Fruit fly (Drosophila melanogaster) S2 (cell line): ENCODE results near the gene Ir76a.

Experiments
- CG8478 ChIP-seq: fragments of >200 bp; optimal IDR thresholded peaks from 2 replicates; lab custom pipeline; 2018
- CTCF ChIP-seq, 2 experiments: fragments of >200 bp; optimal IDR thresholded peaks; 2 replicates each; lab custom pipeline; 2018

Ir76a gene

DNA sequence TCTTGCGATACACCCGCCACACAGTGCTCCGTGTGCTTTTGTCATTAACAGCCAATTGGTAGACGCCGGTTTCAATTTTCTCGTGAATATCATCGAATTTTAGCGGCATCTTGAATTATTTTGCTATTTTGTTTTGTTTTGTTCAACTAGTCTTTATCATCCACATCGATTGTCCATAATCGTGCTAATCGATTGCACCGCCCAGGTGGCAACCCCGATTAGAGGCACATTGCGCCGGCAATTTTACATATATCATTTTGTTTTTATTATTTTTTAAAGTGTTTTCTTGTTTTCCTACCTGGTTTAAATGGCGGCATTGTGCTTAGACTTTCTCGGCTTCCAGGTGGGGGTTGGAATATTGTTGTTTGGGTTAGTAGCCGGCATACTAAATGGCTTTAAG lies 6.8 kb downstream of the Ir76a start, which contains the start of gene CG34116:
CG34116 (minus strand) TSS at position 142 of the 400 bp plus-strand sequence.
- TF ChIP-seq CTCF (optimal IDR thresholded peaks at IDR 0.05; lab: Kevin White, UChicago) (no peak), CG8478 (lab: Kevin White, UChicago) (no peak)

dm6 chr3L:19807103-19807502 lies 8.0 kb downstream of the Ir76a start, which contains the start of the genes CG14104 and Kap-alpha1:
TSS of gene CG14104 (minus strand) at chr3L:19807199.
TSS of gene Kap-alpha1 (plus strand) at chr3L:19807232.
- TF ChIP-seq CG8478 (lab: Kevin White, UChicago), result no peak
- no peak for TF ChIP-seq CTCF (optimal IDR thresholded peaks at IDR 0.05; lab: Kevin White, UChicago)

- TF ChIP-seq CG8478 (lab: Kevin White, UChicago) (no peak), CTCF (optimal IDR thresholded peaks at IDR 0.05; lab: Kevin White, UChicago) (no peak)
These were observed 8.4 kb downstream of the Ir76a start for dm6 chr3L:19807521-19807920.

dm6 chr3L:19812491-19812890 lies 13.4 kb downstream of the Ir76a start:
- TF ChIP-seq CG8478 (lab: Kevin White, UChicago), result no peak
- TF ChIP-seq CTCF (optimal IDR thresholded peaks at IDR 0.05; lab: Kevin White, UChicago), result no peak

dm6 chr3L:19813075-19813903 lies 14.2 kb downstream of the Ir76a start, which contains the start of gene Cyp305a1:
TSS of gene Cyp305a1 (minus strand) at chr3L:19813339.
- TF ChIP-seq CTCF (optimal IDR thresholded peaks at IDR 0.05; lab: Kevin White, UChicago) (no peak), CG8478 (lab: Kevin White, UChicago) (no peak)

DNA sequence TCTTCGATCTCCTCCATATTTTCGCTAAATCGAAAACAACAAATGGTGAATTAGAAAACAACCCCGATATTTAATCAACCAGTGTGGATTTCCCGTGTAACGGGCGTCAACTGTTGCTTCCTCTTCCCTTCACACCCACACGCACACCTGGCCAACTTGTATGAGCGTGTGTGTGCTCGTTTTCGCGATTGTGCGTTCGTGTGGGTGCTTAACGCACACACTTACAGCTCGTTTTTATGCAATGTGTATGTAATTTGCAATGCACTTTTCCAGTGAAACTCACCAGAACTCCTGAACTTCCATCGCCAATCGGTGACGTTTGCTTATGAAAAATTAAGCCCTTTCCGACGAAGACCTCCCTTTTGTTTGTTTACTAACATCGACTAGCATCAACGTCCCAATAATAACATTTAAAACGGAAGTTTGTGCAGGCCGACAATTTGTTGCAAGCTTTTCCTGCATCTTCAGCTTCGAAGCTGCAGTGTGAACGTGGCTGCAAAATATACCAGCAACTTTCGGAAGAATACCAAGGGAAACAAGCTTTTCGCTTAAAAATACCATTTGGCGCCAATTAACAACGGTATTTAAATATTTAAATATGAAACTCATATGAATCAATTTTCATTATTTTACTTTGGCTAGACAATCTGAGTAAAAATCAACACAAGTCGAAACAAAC lies 16.5 kb downstream of the Ir76a start, which contains the start of gene cyc:
cyc (minus strand) TSS at position 467 of the 679 bp plus-strand sequence.
- no peak for TF ChIP-seq CG8478 (lab: Kevin White, UChicago)
- no peak for TF ChIP-seq CTCF (optimal IDR thresholded peaks at IDR 0.05; lab: Kevin White, UChicago)

DNA sequence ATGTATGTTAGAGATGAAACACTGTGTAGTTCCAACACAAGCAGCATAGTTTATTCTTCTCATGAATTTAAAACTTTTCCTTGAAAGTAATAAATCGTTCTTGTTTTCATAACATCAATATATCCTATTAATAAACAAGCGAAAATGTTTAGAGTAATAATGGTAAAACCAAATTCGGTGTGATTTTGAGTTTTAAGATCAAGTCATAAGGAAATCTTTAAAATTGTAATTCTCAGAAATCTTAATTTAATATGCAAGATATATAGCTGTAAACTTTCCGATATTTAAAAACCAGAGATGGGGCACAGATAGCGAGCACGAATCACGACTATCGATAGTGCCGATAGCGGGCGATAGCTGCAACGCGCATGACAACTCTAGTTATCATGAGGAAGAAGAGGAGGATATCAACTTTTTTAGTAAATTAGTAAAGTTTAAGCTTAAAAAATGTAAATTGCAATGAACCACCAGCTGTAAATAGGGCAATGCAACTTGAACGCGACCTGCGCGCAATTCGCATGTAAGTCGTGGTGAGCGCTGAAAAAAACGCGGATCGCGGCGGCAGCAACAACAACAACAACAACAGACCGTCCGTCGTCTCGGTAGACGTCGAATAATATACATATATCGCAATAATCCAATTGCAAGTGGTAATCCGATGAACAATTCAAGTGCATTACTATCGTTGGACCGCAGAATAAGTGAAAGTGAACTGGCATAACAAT lies 18.9 kb downstream of the Ir76a start, which contains the start of the genes Fibp and Deaf1:
Fibp (minus strand) TSS at position 161 of the 725 bp plus-strand sequence.
Deaf1 (plus strand) TSS at position 368 of the 725 bp plus-strand sequence.
- TF ChIP-seq CG8478 (lab: Kevin White, UChicago), result no peak
- TF ChIP-seq CTCF (optimal IDR thresholded peaks at IDR 0.05; lab: Kevin White, UChicago), result peak in 1 of 2 experiments; percentile 9

DNA sequence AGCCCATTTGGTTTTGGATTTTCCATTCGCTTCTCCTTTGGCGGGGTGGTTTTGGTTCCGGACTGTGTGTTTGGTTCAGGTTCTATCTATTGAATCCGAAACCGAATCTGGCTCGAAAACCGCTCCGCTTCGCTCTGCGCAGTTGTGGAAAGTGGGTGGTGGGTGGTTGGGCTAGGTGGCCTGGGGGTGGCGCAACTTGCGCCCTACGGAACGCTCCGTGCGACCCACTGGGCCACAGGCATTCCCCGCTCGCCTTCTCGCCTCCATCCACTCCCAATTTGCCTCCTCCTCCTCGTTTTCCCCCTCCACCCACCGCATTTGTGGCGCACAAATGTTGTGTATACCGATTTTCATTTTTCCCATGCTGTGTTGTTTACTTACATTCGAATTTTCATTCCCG lies 19.6 kb downstream of the Ir76a start:
- TF ChIP-seq CG8478 (lab: Kevin White, UChicago), result no peak
- TF ChIP-seq CTCF (optimal IDR thresholded peaks at IDR 0.05; lab: Kevin White, UChicago), result no peak

- TF ChIP-seq CG8478 (lab: Kevin White, UChicago) (no peak), CTCF (optimal IDR thresholded peaks at IDR 0.05; lab: Kevin White, UChicago) (no peak)
These were observed 34.1 kb downstream of the Ir76a start for dm6 chr3L:19833227-19833626.

- no peak for TF ChIP-seq CTCF (optimal IDR thresholded peaks at IDR 0.05; lab: Kevin White, UChicago)
- TF ChIP-seq CG8478 (lab: Kevin White, UChicago), result no peak
These were observed 35.2 kb downstream of the Ir76a start, which contains the start of the genes trc and CG32221 for dm6 chr3L:19834143-19834794. TSS of gene trc (minus strand) at chr3L:19834304. TSS of gene CG32221 (plus strand) at chr3L:19834670.

DNA sequence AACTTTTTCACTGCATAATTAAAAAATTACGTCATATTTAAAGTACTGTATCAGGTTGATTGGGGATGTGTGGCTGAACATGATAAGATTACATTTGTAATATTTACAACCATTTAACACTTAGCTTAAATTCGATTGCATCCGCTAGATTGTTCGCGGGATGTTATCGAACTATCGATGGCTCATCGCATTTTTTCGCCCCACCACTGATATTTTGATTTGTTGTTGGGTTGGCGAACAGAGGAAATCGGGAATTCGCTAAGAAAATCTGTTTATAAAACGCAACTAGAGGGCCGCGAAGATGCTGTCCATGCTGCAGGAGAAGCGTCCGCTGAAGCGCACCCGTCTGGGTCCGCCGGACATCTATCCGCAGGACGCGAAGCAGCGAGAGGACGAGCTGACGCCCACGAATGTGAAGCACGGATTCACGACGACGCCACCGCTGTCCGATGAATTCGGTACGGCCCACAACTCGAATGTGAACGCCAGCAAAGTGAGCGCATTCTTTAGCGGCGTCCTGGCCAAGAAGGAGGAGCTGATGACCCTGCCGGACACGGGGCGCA lies 37.4 kb downstream of the Ir76a start, which contains the start of gene kto:
kto (plus strand) TSS at position 240 of the 563 bp plus-strand sequence.
- TF ChIP-seq CG8478 (lab: Kevin White, UChicago), result no peak
- TF ChIP-seq CTCF (optimal IDR thresholded peaks at IDR 0.05; lab: Kevin White, UChicago), result no peak

DNA sequence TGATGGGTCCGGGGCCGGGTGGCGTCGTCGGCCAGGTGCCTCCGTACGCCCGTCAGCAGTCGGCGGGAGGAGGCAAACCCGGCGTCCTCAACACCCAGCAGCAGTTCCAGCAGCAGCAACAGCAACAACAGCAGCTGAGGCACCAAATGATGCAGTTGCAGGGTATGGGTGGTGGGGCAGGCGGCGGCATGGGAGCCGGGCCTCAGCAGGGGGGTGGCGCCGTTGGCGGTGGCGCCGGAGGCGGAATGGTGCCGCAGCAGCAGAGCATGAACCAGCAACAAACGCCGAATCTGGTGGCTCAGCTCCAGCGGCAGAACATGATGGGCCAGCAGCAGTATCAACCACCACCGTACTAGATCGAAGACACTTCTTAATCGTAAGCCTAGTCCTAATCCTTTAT lies 45.4 kb downstream of the Ir76a start:
- TF ChIP-seq CTCF (optimal IDR thresholded peaks at IDR 0.05; lab: Kevin White, UChicago) (no peak), CG8478 (lab: Kevin White, UChicago) (no peak)
